Worm (Caenorhabditis elegans) whole organism, L4/young adult: Measurements from ENCODE around the gene sre-36.

ENCODE experiments used
- dao-5 ChIP-seq: sonication (generic microtip); optimal IDR thresholded peaks from 2 replicates; lab custom pipeline; 2016; ENCODE audit warnings: missing genotype, missing genetic modification characterization, moderate library complexity, missing compliant biosample characterization
- him-1 ChIP-seq: sonication (generic microtip); optimal IDR thresholded peaks from 2 replicates; lab custom pipeline; 2016; ENCODE audit warnings: missing genotype, missing genetic modification reagents, missing genetic modification characterization, missing compliant biosample characterization

DNA sequence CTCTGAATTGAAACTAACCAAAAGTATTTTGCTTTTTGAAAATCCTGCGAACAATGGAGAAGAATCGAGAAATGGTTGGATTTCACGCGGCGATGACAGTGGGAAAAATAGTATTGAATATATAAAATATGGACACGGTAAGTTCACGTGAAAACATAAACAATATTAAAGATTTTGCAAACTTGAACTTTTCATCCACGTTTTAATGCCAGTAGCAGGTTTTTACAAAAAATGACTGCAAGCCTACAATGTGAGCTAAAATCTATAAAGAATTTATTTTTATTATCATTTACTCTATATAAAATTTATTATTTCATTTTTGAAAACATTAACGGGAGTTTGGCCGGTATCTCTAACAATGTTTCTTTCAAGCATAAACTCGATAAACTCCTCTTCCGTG lies 30.0 kb downstream of the sre-36 start, which contains the start of gene F26D2.10:
- TF ChIP-seq him-1 (tag; lab: Kevin White, UChicago) (no peak), dao-5 (tag; lab: Kevin White, UChicago) (no peak)
